Worm (Caenorhabditis elegans): ENCODE results near the gene T27E7.5.

The T27E7.5 gene

ce11 chrIV:14578650-14579193 lies 41.8 kb downstream of the T27E7.5 start, which contains the start of gene Y57G11B.8:
Y57G11B.8 (minus strand) TSS chrIV:14578700.
- no peak for TF ChIP-seq zip-11 (GFP tag; IDR thresholded peaks at IDR 0.05)
- peak in 1 of 2 experiments; percentile 93 for TF ChIP-seq unc-62 (GFP tag; optimal IDR thresholded peaks at IDR 0.05 in 1 of 2)
- no peak for TF ChIP-seq unc-62 (tag; optimal IDR thresholded peaks at IDR 0.05)
- no peak for TF ChIP-seq fos-1 (tag; optimal IDR thresholded peaks at IDR 0.05)
- TF ChIP-seq ces-1 (GFP tag; optimal IDR thresholded peaks at IDR 0.05): no peak

DNA sequence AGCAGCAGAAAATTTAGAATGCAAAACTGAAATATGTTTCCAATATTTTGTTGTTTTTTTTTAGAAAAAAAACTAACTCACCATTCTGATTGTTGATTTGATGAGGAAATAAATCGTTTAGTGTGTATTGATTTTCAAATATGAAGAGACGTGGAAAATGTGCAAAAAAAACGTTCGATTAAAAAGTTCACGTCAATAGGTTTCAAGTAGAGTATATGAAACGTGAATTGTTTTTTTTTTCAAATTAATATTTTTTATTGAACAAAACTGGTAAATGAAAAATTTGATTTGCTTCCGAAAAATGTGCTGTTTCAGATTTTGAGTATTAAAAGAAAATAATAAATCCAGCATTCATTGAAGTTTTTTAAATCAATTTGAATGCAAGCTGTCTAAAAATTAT lies 44.0 kb downstream of the T27E7.5 start, which contains the start of gene irld-18:
irld-18 (minus strand) TSS at position 101 of the 400 bp plus-strand sequence.
- TF ChIP-seq ZK546.5 (tag; optimal IDR thresholded peaks at IDR 0.05) (no peak), ceh-20 (GFP tag; IDR thresholded peaks at IDR 0.05) (no peak), F37D6.2 (tag; optimal IDR thresholded peaks at IDR 0.05) (no peak), unc-130 (GFP tag; optimal IDR thresholded peaks at IDR 0.05) (no peak), nhr-11 (tag; optimal IDR thresholded peaks at IDR 0.05) (no peak), unc-62 (GFP tag; optimal IDR thresholded peaks at IDR 0.05 in 1 of 2) (no peak), unc-62 (tag; optimal IDR thresholded peaks at IDR 0.05) (no peak), lin-29 (GFP tag; IDR thresholded peaks at IDR 0.05) (no peak), R02D3.7 (tag; optimal IDR thresholded peaks at IDR 0.05) (no peak), lir-3 (tag; optimal IDR thresholded peaks at IDR 0.05) (no peak), lin-15B (tag; optimal IDR thresholded peaks at IDR 0.05) (no peak), mdt-29 (GFP tag; IDR thresholded peaks at IDR 0.05) (no peak), F26F4.8 (GFP tag; conservative IDR thresholded peaks at IDR 0.05) (no peak), dmd-8 (GFP tag; IDR thresholded peaks at IDR 0.05) (no peak), egl-43 (GFP tag; IDR thresholded peaks at IDR 0.05) (no peak), dmd-6 (GFP tag; IDR thresholded peaks at IDR 0.05) (no peak), php-3 (GFP tag; IDR thresholded peaks at IDR 0.05) (no peak), ces-1 (GFP tag; optimal IDR thresholded peaks at IDR 0.05) (no peak), mxl-3 (GFP tag; optimal IDR thresholded peaks at IDR 0.05) (no peak)

ce11 chrIV:14586759-14587158 lies 49.8 kb downstream of the T27E7.5 start:
- no peak for TF ChIP-seq sdz-12 (GFP tag; optimal IDR thresholded peaks at IDR 0.05)
- TF ChIP-seq tag-97 (GFP tag; IDR thresholded peaks at IDR 0.05): no peak
- peak; percentile 76 for TF ChIP-seq snpc-1.2 (GFP tag; IDR thresholded peaks at IDR 0.05)
- TF ChIP-seq F10B5.3 (tag; optimal IDR thresholded peaks at IDR 0.05): no peak

ce11 chrIV:14587589-14587988 lies 50.6 kb downstream of the T27E7.5 start:
- TF ChIP-seq zag-1 (tag; optimal IDR thresholded peaks at IDR 0.05): no peak
- no peak for TF ChIP-seq rbr-2 (tag; optimal IDR thresholded peaks at IDR 0.05)
- TF ChIP-seq R02D3.7 (tag; optimal IDR thresholded peaks at IDR 0.05): no peak
